Fruit fly (Drosophila melanogaster): Measurements from ENCODE around the gene CG14810.

CG14810 gene

dm6 chrX:1854070-1854469 is 33.9 kb upstream of the CG14810 start (continued):
- TF ChIP-seq CrebB (tag; optimal IDR thresholded peaks at IDR 0.05) (peak; percentile 82), CG10366 (GFP tag; IDR thresholded peaks at IDR 0.05) (no peak), CG14050 (GFP tag; IDR thresholded peaks at IDR 0.05) (no peak), Bdp1 (GFP tag; optimal IDR thresholded peaks at IDR 0.05) (peak; percentile 43), wdn (GFP tag; IDR thresholded peaks at IDR 0.05) (peak; percentile 60; the same call in 1 of the 2 replicates), jumu (GFP tag; optimal IDR thresholded peaks at IDR 0.05) (peak; percentile 51), lov (optimal IDR thresholded peaks at IDR 0.05) (no peak), lov (GFP tag; IDR thresholded peaks at IDR 0.05) (0 out of 3 replicates have a peak, but pooled peaks have one; percentile 44), CG17829 (tag; optimal IDR thresholded peaks at IDR 0.05) (no peak), Nf-YA (GFP tag; IDR thresholded peaks at IDR 0.05) (peak; percentile 74), toy (GFP tag; IDR thresholded peaks at IDR 0.05) (peak; percentile 62), bcd (GFP tag; optimal IDR thresholded peaks at IDR 0.05) (peak; percentile 54), NK7.1 (GFP tag; optimal IDR thresholded peaks at IDR 0.05) (peak; percentile 64), CG7556 (GFP tag; optimal IDR thresholded peaks at IDR 0.05) (peak; percentile 72), tgo (GFP tag; IDR thresholded peaks at IDR 0.05) (peak; percentile 47; the same call in 1 of the 3 replicates), Myb (GFP tag; optimal IDR thresholded peaks at IDR 0.05) (peak; percentile 42), CG34422 (GFP tag; IDR thresholded peaks at IDR 0.05) (no peak), CG42726 (GFP tag; IDR thresholded peaks at IDR 0.05; ENCODE audit: partially characterized antibody) (no peak), CG8924 (tag; optimal IDR thresholded peaks at IDR 0.05) (peak; percentile 13), ewg (GFP tag; optimal IDR thresholded peaks at IDR 0.05) (peak; percentile 9), PHDP (tag; optimal IDR thresholded peaks at IDR 0.05) (peak; percentile 58), HLH54F (GFP tag; optimal IDR thresholded peaks at IDR 0.05) (peak; percentile 11), kni (GFP tag; optimal IDR thresholded peaks at IDR 0.05) (no peak), CG14441 (GFP tag; IDR thresholded peaks at IDR 0.05) (peak; percentile 55; the same call in 1 of the 2 replicates), CG13624 (GFP tag; optimal IDR thresholded peaks at IDR 0.05) (peak; percentile 57), vvl (GFP tag; IDR thresholded peaks at IDR 0.05) (peak; percentile 50; the same call in 1 of the 2 replicates), Fer2 (tag; optimal IDR thresholded peaks at IDR 0.05) (peak; percentile 51), CG11696 (GFP tag; IDR thresholded peaks at IDR 0.05) (0 out of 2 replicates have a peak, but pooled peaks have one; percentile 49), Nf-YB (GFP tag; optimal IDR thresholded peaks at IDR 0.05) (no peak), pnt (GFP tag; optimal IDR thresholded peaks at IDR 0.05) (peak; percentile 44), dan (GFP tag; IDR thresholded peaks at IDR 0.05) (no peak), pum (GFP tag; optimal IDR thresholded peaks at IDR 0.05) (no peak), CG10274 (GFP tag; optimal IDR thresholded peaks at IDR 0.05) (peak; percentile 15), Vsx1 (GFP tag; optimal IDR thresholded peaks at IDR 0.05) (peak; percentile 72), klu (GFP tag; IDR thresholded peaks at IDR 0.05) (peak; percentile 32; the same call in 1 of the 2 replicates), CG11695 (GFP tag; IDR thresholded peaks at IDR 0.05) (peak; percentile 73), ci (GFP tag; IDR thresholded peaks at IDR 0.05) (peak; percentile 61; the same call in 2 of the 3 replicates), Aef1 (GFP tag; IDR thresholded peaks at IDR 0.05) (no peak), pita (GFP tag; optimal IDR thresholded peaks at IDR 0.05) (no peak), pzg (GFP tag; optimal IDR thresholded peaks at IDR 0.05) (peak; percentile 15), Atf6 (GFP tag; IDR thresholded peaks at IDR 0.05) (peak; percentile 92), sug (tag; optimal IDR thresholded peaks at IDR 0.05) (peak; percentile 56), pb (GFP tag; optimal IDR thresholded peaks at IDR 0.05) (peak; percentile 57), CG13894 (tag; optimal IDR thresholded peaks at IDR 0.05) (peak; percentile 83), hkb (optimal IDR thresholded peaks at IDR 0.05) (no peak), hkb (GFP tag; IDR thresholded peaks at IDR 0.05) (peak; percentile 89), Rx (GFP tag; IDR thresholded peaks at IDR 0.05) (no peak), Nf-YC (tag; optimal IDR thresholded peaks at IDR 0.05) (peak; percentile 35), Ada2b (GFP tag; IDR thresholded peaks at IDR 0.05) (peak; percentile 29; the same call in 1 of the 2 replicates), ftz-f1 (GFP tag; optimal IDR thresholded peaks at IDR 0.05) (no peak), CG6854 (GFP tag; optimal IDR thresholded peaks at IDR 0.05) (peak; percentile 89), CG18476 (GFP tag; optimal IDR thresholded peaks at IDR 0.05) (peak; percentile 38)

All from whole organism, embryonic.